Worm (Caenorhabditis elegans) whole organism, mixed stage, embryonic: ENCODE data around the gene swip-10.

Experiments used
- ces-1 ChIP-seq: fragments of 150-350 bp; optimal IDR thresholded peaks from 2 replicates; lab custom pipeline; 2014; ENCODE audit warnings: missing biosample characterization, missing genetic modification reagents, missing genetic modification characterization
- lin-13 ChIP-seq: fragments of 150-350 bp; optimal IDR thresholded peaks from 2 replicates; lab custom pipeline; 2014; ENCODE audit warnings: missing biosample characterization, missing genetic modification characterization
- nhr-76 ChIP-seq: sonication (generic microtip); optimal IDR thresholded peaks from 2 replicates; lab custom pipeline; 2017; ENCODE audit warnings: missing biosample characterization, missing genetic modification characterization
- pha-4 ChIP-seq: fragments of 150-350 bp; optimal IDR thresholded peaks from 2 replicates; lab custom pipeline; 2018; ENCODE audit warnings: missing biosample characterization, missing genetic modification reagents, missing genetic modification characterization
- sptf-1 ChIP-seq: sonication (generic microtip); optimal IDR thresholded peaks from 2 replicates; lab custom pipeline; 2017; ENCODE audit warnings: mild to moderate bottlenecking, missing genetic modification characterization, moderate library complexity, missing compliant biosample characterization

DNA sequence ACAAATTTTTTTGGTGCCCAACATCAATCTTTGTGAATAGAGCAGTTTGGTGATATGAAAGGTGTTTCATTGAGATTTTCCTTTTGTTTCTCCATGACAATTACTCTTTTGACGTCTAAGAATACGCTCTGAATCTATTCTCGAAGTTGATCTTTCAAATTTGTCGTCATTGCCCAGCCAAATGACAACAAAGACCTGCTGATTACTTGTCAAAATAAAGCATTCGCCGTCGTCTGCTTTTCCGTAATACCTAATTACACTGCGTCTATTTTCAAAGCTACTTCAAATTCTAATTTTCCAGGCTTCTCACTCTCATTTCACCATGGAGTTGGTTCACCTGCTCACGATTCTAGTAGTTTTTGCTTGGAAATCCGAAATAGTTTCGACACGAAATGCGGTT is 12.8 kb downstream of the swip-10 start, which contains the start of gene F53B1.3:
- no peak for TF ChIP-seq pha-4 (tag; lab: Kevin White, UChicago)
- TF ChIP-seq lin-13 (tag; lab: Kevin White, UChicago) = no peak
- no peak for TF ChIP-seq nhr-76 (tag; lab: Kevin White, UChicago)
- no peak for TF ChIP-seq ces-1 (GFP tag; lab: Kevin White, UChicago)
- no peak for TF ChIP-seq sptf-1 (tag; lab: Kevin White, UChicago)
